Fruit fly (Drosophila melanogaster) whole organism, embryonic: ENCODE data around the gene CG13071.

Source experiments
- CG14860 ChIP-seq: fragments of 200-800 bp; sonication (Bioruptor generic); IDR thresholded peaks from 3 replicates; pipeline ENCODE4 v1.3.6; 2022; ENCODE audit warnings: missing biosample characterization, missing genetic modification characterization; ENCODE audit not compliant: partially characterized antibody
- CG9932 ChIP-seq: fragments of 200-800 bp; sonication (Bioruptor generic); IDR thresholded peaks from 2 replicates; pipeline ENCODE4 v1.3.6; 2022; ENCODE audit warnings: missing biosample characterization, missing genetic modification characterization
- Dll ChIP-seq: fragments of 200-800 bp; sonication (Bioruptor generic); IDR thresholded peaks from 4 replicates; pipeline ENCODE4 v1.3.6; 2022; ENCODE audit warnings: missing biosample characterization, missing genetic modification characterization; ENCODE audit not compliant: partially characterized antibody
- run ChIP-seq: fragments of 200-800 bp; sonication (Bioruptor generic); optimal IDR thresholded peaks from 3 replicates; lab custom pipeline; 2018; ENCODE audit warnings: missing biosample characterization, mild to moderate bottlenecking, missing genetic modification characterization

- TF ChIP-seq CG9932 (GFP tag; lab: Robert Waterston, UW): no peak
- no peak for TF ChIP-seq run (tag; lab: Kevin White, UChicago)
- TF ChIP-seq Dll: no peak
- no peak for TF ChIP-seq CG14860 (GFP tag; lab: Robert Waterston, UW)
Observed at dm6 chr3L:16303078-16303477, 40.5 kb downstream of the CG13071 start, which contains the start of gene CG13044.
